Fruit fly (Drosophila melanogaster) Kc167 (cell line): ENCODE data around the gene Hap40.

Experiments
- Myc ChIP-seq: fragments of >200 bp; optimal IDR thresholded peaks from 2 replicates; lab custom pipeline; 2017; ENCODE audit warnings: missing external identifiers
- Sin3A ChIP-seq: fragments of >200 bp; optimal IDR thresholded peaks from 2 replicates; lab custom pipeline; 2018; ENCODE audit warnings: missing external identifiers
- h ChIP-seq: fragments of >200 bp; optimal IDR thresholded peaks from 3 replicates; lab custom pipeline; 2018; ENCODE audit warnings: missing external identifiers
- insv ChIP-seq: fragments of >200 bp; optimal IDR thresholded peaks from 3 replicates; lab custom pipeline; 2018; ENCODE audit warnings: missing external identifiers
- psq ChIP-seq: fragments of >200 bp; optimal IDR thresholded peaks from 2 replicates; lab custom pipeline; 2017; ENCODE audit warnings: missing external identifiers
- ttk ChIP-seq: sonication (Bioruptor generic); optimal IDR thresholded peaks from 2 replicates; lab custom pipeline; 2017; ENCODE audit warnings: missing external identifiers

DNA sequence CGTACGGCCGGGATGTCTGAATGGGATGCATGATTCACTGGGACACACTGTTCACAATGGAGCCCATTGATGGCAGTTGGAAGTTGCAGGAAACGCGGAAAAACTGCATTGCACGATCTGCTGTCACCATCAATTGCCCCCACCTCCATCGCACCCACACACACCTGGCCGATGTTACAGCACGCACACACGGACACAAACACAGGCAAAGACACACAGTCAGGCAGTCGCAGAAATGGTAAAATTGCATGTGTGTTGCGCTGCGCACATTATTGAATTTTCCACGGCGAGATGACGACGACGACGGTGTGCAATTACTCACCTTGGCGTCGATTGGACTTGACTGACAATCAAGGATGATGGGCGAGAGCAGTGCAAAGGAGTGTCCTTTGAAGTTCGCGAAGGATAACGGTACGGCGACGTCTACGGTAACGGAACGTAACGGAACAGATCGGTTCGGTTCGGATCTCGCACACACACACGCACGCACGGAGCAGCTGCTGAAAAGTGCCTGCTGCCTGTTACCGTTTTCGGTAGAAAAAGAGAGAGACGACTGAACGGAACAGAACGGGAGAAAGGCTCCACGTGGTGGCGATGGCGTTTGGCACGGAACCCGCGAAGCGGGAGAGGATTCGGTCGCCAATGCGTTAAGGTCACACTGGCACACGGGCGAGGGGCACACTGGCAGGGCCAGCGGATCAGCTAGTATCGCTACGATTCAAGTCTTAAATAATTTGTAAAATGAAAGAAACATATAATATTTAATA is 6.2 kb downstream of the Hap40 start, which contains the start of the genes CG9281 and CG15601:
- TF ChIP-seq psq (no peak), h (lab: Kevin White, UChicago) (no peak), Myc (lab: Kevin White, UChicago) (no peak), Sin3A (lab: Kevin White, UChicago) (no peak), insv (lab: Kevin White, UChicago) (no peak), ttk (lab: Kevin White, UChicago) (no peak)
